Fruit fly (Drosophila melanogaster): Measurements from ENCODE around the gene CG42590.

dm6 chr3L:8116809-8117208 is 47.7 kb upstream of the CG42590 start:
- no peak for TF ChIP-seq CTCF (optimal IDR thresholded peaks at IDR 0.05)
- no peak for TF ChIP-seq CG8478 (optimal IDR thresholded peaks at IDR 0.05)

Measured in S2 (cell line).